Worm (Caenorhabditis elegans) whole organism, L2 larva: ENCODE measurements around the gene ltd-1.

Source experiments
- C34F6.9 ChIP-seq: fragments of 150-350 bp; optimal IDR thresholded peaks from 2 replicates; lab custom pipeline; 2014; ENCODE audit warnings: missing biosample characterization, missing genetic modification characterization
- F13H6.1 ChIP-seq: sonication (generic microtip); optimal IDR thresholded peaks from 2 replicates; lab custom pipeline; 2016; ENCODE audit warnings: missing genetic modification characterization, missing compliant biosample characterization
- R02D3.7 ChIP-seq: fragments of 150-350 bp; optimal IDR thresholded peaks from 2 replicates; lab custom pipeline; 2014; ENCODE audit warnings: missing biosample characterization, missing genetic modification characterization
- ZK546.5 ChIP-seq: sonication (generic microtip); optimal IDR thresholded peaks from 2 replicates; lab custom pipeline; 2017; ENCODE audit warnings: missing biosample characterization, missing genetic modification characterization
- alr-1 ChIP-seq: fragments of 150-350 bp; optimal IDR thresholded peaks from 2 replicates; lab custom pipeline; 2014; ENCODE audit warnings: missing biosample characterization, missing genetic modification characterization
- aly-2 ChIP-seq: fragments of 150-350 bp; optimal IDR thresholded peaks from 2 replicates; lab custom pipeline; 2014; ENCODE audit warnings: missing biosample characterization, missing genetic modification characterization
- ama-1 ChIP-seq: fragments of 150-350 bp; optimal IDR thresholded peaks from 2 replicates; lab custom pipeline; 2018; ENCODE audit warnings: inconsistent platforms
- blmp-1 ChIP-seq: sonication (generic microtip); optimal IDR thresholded peaks from 2 replicates; lab custom pipeline; 2017; ENCODE audit warnings: missing genetic modification characterization, mild to moderate bottlenecking, missing compliant biosample characterization, antibody characterized with exemption, moderate library complexity; ENCODE audit not compliant: insufficient read depth
- ceh-16 ChIP-seq: fragments of 150-350 bp; optimal IDR thresholded peaks from 2 replicates; lab custom pipeline; 2014; ENCODE audit warnings: missing biosample characterization, missing genetic modification characterization
- ceh-82 ChIP-seq: fragments of 150-350 bp; optimal IDR thresholded peaks from 2 replicates; lab custom pipeline; 2014; ENCODE audit warnings: missing biosample characterization, missing genetic modification characterization
- crh-2 ChIP-seq: sonication (generic microtip); optimal IDR thresholded peaks from 2 replicates; lab custom pipeline; 2017; ENCODE audit warnings: missing biosample characterization, missing genetic modification characterization
- dmd-4 ChIP-seq: sonication (generic microtip); optimal IDR thresholded peaks from 2 replicates; lab custom pipeline; 2017; ENCODE audit warnings: missing biosample characterization, missing genetic modification characterization
- egl-27 ChIP-seq: sonication (generic microtip); optimal IDR thresholded peaks from 3 replicates; lab custom pipeline; 2017; ENCODE audit warnings: missing biosample characterization, missing genetic modification reagents, missing genetic modification characterization
- elt-1 ChIP-seq: fragments of 150-350 bp; optimal IDR thresholded peaks from 2 replicates; lab custom pipeline; 2014; ENCODE audit warnings: missing biosample characterization, missing genetic modification characterization
- elt-3 ChIP-seq: sonication (generic microtip); optimal IDR thresholded peaks from 2 replicates; lab custom pipeline; 2017; ENCODE audit warnings: missing biosample characterization, missing genetic modification characterization
- fos-1 ChIP-seq: fragments of 150-350 bp; optimal IDR thresholded peaks from 2 replicates; lab custom pipeline; 2014; ENCODE audit warnings: missing biosample characterization, missing genetic modification characterization
- lin-13 ChIP-seq: fragments of 150-350 bp; optimal IDR thresholded peaks from 2 replicates; lab custom pipeline; 2014; ENCODE audit warnings: missing biosample characterization, missing genetic modification reagents, missing genetic modification characterization
- lsy-2 ChIP-seq, 2 experiments: fragments of 150-350 bp in 1 of 2; sonication (generic microtip) in 1 of 2; optimal IDR thresholded peaks; 2 replicates each; lab custom pipeline; 2014 to 2017; ENCODE audit warnings: missing biosample characterization in 2 of 2, missing genetic modification characterization in 2 of 2
- mbf-1 ChIP-seq: sonication (generic microtip); optimal IDR thresholded peaks from 2 replicates; lab custom pipeline; 2017; ENCODE audit warnings: missing biosample characterization, missing genetic modification characterization
- mdl-1 ChIP-seq, 2 experiments: fragments of 150-350 bp in 1 of 2; sonication (generic microtip) in 1 of 2; optimal IDR thresholded peaks; 2 replicates each; lab custom pipeline; 2017; ENCODE audit warnings: missing biosample characterization in 2 of 2, missing genetic modification characterization in 2 of 2
- nhr-10 ChIP-seq: sonication (generic microtip); optimal IDR thresholded peaks from 2 replicates; lab custom pipeline; 2017; ENCODE audit warnings: missing biosample characterization, missing genetic modification characterization
- nhr-12 ChIP-seq: fragments of 150-350 bp; optimal IDR thresholded peaks from 2 replicates; lab custom pipeline; 2014; ENCODE audit warnings: missing biosample characterization, missing genetic modification characterization
- nhr-129 ChIP-seq: fragments of 150-350 bp; optimal IDR thresholded peaks from 2 replicates; lab custom pipeline; 2014; ENCODE audit warnings: missing biosample characterization, missing genetic modification characterization
- nhr-23 ChIP-seq: fragments of 150-350 bp; optimal IDR thresholded peaks from 2 replicates; lab custom pipeline; 2014; ENCODE audit warnings: missing biosample characterization, missing genetic modification reagents, missing genetic modification characterization
- nhr-237 ChIP-seq: fragments of 150-350 bp; optimal IDR thresholded peaks from 2 replicates; lab custom pipeline; 2014; ENCODE audit warnings: missing biosample characterization, missing genetic modification characterization
- nhr-25 ChIP-seq: fragments of 150-350 bp; sonication (generic microtip); optimal IDR thresholded peaks from 3 replicates; lab custom pipeline; 2014; ENCODE audit warnings: missing biosample characterization, missing genetic modification characterization
- nhr-6 ChIP-seq: fragments of 150-350 bp; optimal IDR thresholded peaks from 2 replicates; lab custom pipeline; 2014; ENCODE audit warnings: missing biosample characterization, missing genetic modification characterization
- nhr-77 ChIP-seq: fragments of 150-350 bp; optimal IDR thresholded peaks from 2 replicates; lab custom pipeline; 2014; ENCODE audit warnings: missing biosample characterization, missing genetic modification characterization
- sem-4 ChIP-seq: fragments of 150-350 bp; optimal IDR thresholded peaks from 2 replicates; lab custom pipeline; 2014; ENCODE audit warnings: missing biosample characterization, missing genetic modification reagents, missing genetic modification characterization
- sma-3 ChIP-seq: sonication (generic microtip); optimal IDR thresholded peaks from 2 replicates; lab custom pipeline; 2016; ENCODE audit warnings: missing genetic modification reagents, missing genetic modification characterization, missing compliant biosample characterization
- snpc-4 ChIP-seq: fragments of 150-350 bp; optimal IDR thresholded peaks from 2 replicates; lab custom pipeline; 2014; ENCODE audit warnings: missing biosample characterization, missing genetic modification characterization
- unc-39 ChIP-seq: fragments of 150-350 bp; optimal IDR thresholded peaks from 2 replicates; lab custom pipeline; 2014; ENCODE audit warnings: missing biosample characterization, missing genetic modification characterization
- unc-55 ChIP-seq: fragments of 150-350 bp; sonication (generic microtip); optimal IDR thresholded peaks from 3 replicates; lab custom pipeline; 2014; ENCODE audit warnings: missing biosample characterization, missing genetic modification reagents, missing genetic modification characterization
- unc-62 ChIP-seq: fragments of 150-350 bp; optimal IDR thresholded peaks from 2 replicates; lab custom pipeline; 2014; ENCODE audit warnings: missing biosample characterization, missing genetic modification reagents, missing genetic modification characterization
- zag-1 ChIP-seq: fragments of 150-350 bp; optimal IDR thresholded peaks from 2 replicates; lab custom pipeline; 2014; ENCODE audit warnings: missing biosample characterization, missing genetic modification characterization
- ztf-1 ChIP-seq: fragments of 200-800 bp; sonication (Bioruptor generic); conservative IDR thresholded peaks from 2 replicates; pipeline ENCODE4 v1.3.6; 2022; ENCODE audit warnings: missing genetic modification characterization, missing compliant biosample characterization
- ztf-11 ChIP-seq: sonication (generic microtip); optimal IDR thresholded peaks from 2 replicates; lab custom pipeline; 2017; ENCODE audit warnings: missing biosample characterization, missing genetic modification characterization
- ztf-4 ChIP-seq: fragments of 150-350 bp; optimal IDR thresholded peaks from 2 replicates; lab custom pipeline; 2014; ENCODE audit warnings: missing biosample characterization, missing genetic modification characterization

The ltd-1 gene

DNA sequence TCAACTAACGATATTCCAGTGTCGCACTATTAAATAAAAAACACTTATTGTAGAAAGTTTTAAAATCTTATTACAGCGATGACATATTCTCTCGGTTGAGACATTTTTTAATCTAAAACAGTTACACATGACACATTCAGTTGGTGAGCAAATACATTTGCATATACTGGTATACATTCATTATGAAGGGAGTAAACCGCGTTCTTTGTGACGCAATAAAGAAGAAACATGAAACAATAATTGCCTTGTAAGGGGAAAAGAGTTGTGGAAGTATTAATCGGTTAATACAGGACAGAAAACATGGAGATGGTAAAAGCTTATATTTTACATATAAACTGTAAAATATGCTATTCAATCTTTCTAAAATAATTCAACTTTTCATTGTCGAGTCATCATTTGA, 41.2 kb downstream of the ltd-1 start:
- TF ChIP-seq elt-1 (no peak), ama-1 (lab: Kevin White, UChicago) (no peak), egl-27 (tag; lab: Kevin White, UChicago) (no peak), lin-13 (GFP tag; lab: Kevin White, UChicago) (no peak), nhr-77 (no peak), mbf-1 (tag; lab: Kevin White, UChicago) (no peak), ceh-16 (tag; lab: Kevin White, UChicago) (no peak), fos-1 (no peak), zag-1 (tag; lab: Kevin White, UChicago) (no peak), nhr-23 (no peak), unc-62 (no peak), unc-39 (tag; lab: Kevin White, UChicago) (no peak), elt-3 (tag; lab: Kevin White, UChicago) (no peak), R02D3.7 (tag; lab: Kevin White, UChicago) (no peak), snpc-4 (tag; lab: Kevin White, UChicago) (no peak)
- TF ChIP-seq, all 48 proteins: peak for 0

DNA sequence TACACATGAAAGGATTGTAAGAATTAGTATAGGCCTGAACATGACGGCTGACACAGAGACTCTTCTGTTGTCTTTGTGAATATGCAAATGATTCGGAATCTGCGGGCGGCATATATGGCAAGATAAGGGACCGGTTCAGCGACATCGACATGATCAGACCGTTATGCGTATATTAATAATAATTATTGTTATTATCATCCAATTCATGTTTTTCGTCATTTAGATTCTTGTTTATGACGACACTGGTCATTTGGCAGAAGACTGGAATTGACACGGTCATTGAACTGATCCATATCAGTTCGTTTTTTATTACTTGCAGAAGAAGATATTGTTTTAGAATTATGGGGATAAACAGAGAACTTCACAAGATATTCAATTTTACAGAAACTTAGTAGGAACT, 42.1 kb downstream of the ltd-1 start, which contains the start of gene mtre-1:
Gene mtre-1, minus strand, starts transcription at position 101 of the 400 bp plus-strand sequence.
- TF ChIP-seq aly-2 (tag; lab: Kevin White, UChicago) = no peak
- TF ChIP-seq mdl-1 (tag; optimal IDR thresholded peaks at IDR 0.05; lab: Kevin White, UChicago) = no peak
- no peak for TF ChIP-seq unc-55 (GFP tag; lab: Kevin White, UChicago)
- no peak for TF ChIP-seq sem-4 (tag; lab: Kevin White, UChicago)
- TF ChIP-seq nhr-10 = no peak
- TF ChIP-seq nhr-6 (tag; lab: Kevin White, UChicago) = no peak
- no peak for TF ChIP-seq lsy-2 (tag; optimal IDR thresholded peaks at IDR 0.05; lab: Kevin White, UChicago)
- TF ChIP-seq fos-1 = no peak
- TF ChIP-seq crh-2 (tag; lab: Kevin White, UChicago) = no peak
- no peak for TF ChIP-seq ztf-11
- TF ChIP-seq ztf-4 = no peak
- no peak for TF ChIP-seq nhr-237
- TF ChIP-seq ceh-16 (tag; lab: Kevin White, UChicago) = no peak
- TF ChIP-seq, all 48 proteins: peak for 0

DNA sequence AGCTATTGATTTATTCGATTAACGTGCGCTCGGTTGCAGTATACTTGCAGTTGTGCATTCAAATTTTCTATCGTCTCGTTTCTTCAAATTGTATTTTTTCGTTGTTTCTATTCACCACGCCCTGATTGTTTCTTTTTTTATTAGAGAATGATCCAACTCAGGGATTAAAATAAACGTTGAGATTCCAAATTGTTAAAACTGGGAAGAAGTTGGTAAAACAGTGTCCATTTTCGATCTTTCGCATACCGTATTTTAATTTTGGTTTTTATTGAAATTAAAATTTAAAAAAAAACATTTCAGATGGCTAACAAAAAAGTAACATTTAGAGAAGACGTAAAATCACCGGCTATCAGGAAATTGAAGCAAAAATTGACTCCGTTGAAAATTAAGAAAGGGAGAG, 45.3 kb downstream of the ltd-1 start, which contains the start of gene apn-1:
Gene apn-1, plus strand, starts transcription at position 301 of the 400 bp plus-strand sequence.
- TF ChIP-seq nhr-237 = no peak
- TF ChIP-seq sma-3 = no peak
- TF ChIP-seq nhr-129 (tag; lab: Kevin White, UChicago) = no peak
- TF ChIP-seq alr-1 (tag; lab: Kevin White, UChicago) = no peak
- no peak for TF ChIP-seq ZK546.5 (tag; lab: Kevin White, UChicago)
- TF ChIP-seq ama-1 (lab: Kevin White, UChicago) = no peak
- no peak for TF ChIP-seq F13H6.1 (tag; lab: Kevin White, UChicago)
- no peak for TF ChIP-seq nhr-12 (tag; lab: Kevin White, UChicago)
- no peak for TF ChIP-seq ztf-11
- no peak for TF ChIP-seq unc-62

DNA sequence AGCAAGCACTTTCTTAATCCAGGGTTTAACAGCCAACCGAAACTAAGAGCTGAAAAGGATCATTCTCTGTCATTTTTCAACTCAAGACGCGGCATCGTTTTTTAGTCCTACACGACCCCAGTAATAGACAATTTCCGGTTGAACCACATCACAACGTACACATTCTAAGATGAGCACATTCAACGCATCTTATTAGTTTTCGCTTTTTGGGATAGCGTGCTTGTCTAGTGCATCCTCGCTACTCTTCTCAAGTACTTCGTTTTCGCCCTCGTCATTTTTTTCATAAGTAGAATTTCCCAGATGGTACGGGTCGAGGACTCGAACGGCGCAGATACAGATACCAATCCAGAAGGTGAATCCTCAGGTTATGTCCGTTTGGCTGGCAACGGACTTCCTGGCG, 50.3 kb downstream of the ltd-1 start, which contains the start of gene T05H10.1:
Gene T05H10.1, plus strand, starts transcription at position 301 of the 400 bp plus-strand sequence.
- TF ChIP-seq blmp-1 (tag; lab: Kevin White, UChicago) (no peak), ztf-1 (no peak), ceh-82 (tag; lab: Kevin White, UChicago) (no peak), ama-1 (lab: Kevin White, UChicago) (no peak), dmd-4 (no peak)

DNA sequence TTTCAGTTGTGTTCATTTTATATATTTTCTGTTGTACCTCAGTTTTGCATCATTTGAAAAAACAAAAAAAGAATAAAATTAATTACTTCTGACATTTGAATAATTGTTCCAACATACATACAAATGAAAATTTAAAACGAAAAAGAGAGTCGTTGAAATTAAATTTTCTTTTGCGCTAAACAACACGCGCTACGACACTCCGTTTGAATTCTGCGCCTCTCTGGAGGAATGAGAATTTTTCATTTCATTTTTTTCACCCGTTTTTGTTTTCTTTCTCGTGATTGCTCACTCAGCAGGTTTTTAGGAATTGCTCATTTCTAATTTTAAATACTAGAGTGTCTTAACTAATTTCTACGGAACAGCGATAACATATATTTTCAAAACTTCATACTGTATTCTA, 50.9 kb downstream of the ltd-1 start:
- TF ChIP-seq nhr-25 (tag; lab: Kevin White, UChicago) (no peak), egl-27 (tag; lab: Kevin White, UChicago) (no peak), lsy-2 (tag; optimal IDR thresholded peaks at IDR 0.05; lab: Kevin White, UChicago) (peak in 1 of 2 experiments; percentile 69), ZK546.5 (tag; lab: Kevin White, UChicago) (no peak), C34F6.9 (tag; lab: Kevin White, UChicago) (peak; percentile 66), unc-55 (GFP tag; lab: Kevin White, UChicago) (peak; percentile 67), alr-1 (tag; lab: Kevin White, UChicago) (no peak), nhr-129 (tag; lab: Kevin White, UChicago) (peak; percentile 38), lin-13 (GFP tag; lab: Kevin White, UChicago) (peak; percentile 34), nhr-6 (tag; lab: Kevin White, UChicago) (no peak), R02D3.7 (tag; lab: Kevin White, UChicago) (no peak)
